Worm (Caenorhabditis elegans): Measurements from ENCODE around the gene T06D8.9.

ce11 chrII:11286445-11286844 lies 47.0 kb downstream of the T06D8.9 start:
- TF ChIP-seq drap-1 (GFP tag; optimal IDR thresholded peaks at IDR 0.05), result no peak
- no peak for TF ChIP-seq ces-1 (GFP tag; optimal IDR thresholded peaks at IDR 0.05)
- no peak for TF ChIP-seq nhr-12 (tag; optimal IDR thresholded peaks at IDR 0.05)
- no peak for TF ChIP-seq unc-39 (tag; optimal IDR thresholded peaks at IDR 0.05)
- no peak for TF ChIP-seq cnd-1 (tag; optimal IDR thresholded peaks at IDR 0.05)

Data from whole organism, mixed stage, embryonic.